Fruit fly (Drosophila melanogaster) whole organism, embryonic: Measurements from ENCODE around the gene Gr98c.

ENCODE experiments used
- Antp ChIP-seq: fragments of 200-800 bp; sonication (Bioruptor generic); optimal IDR thresholded peaks from 3 replicates; lab custom pipeline; 2016; ENCODE audit warnings: missing biosample characterization, missing genetic modification characterization
- B-H1 ChIP-seq: fragments of 200-800 bp; sonication (Bioruptor generic); IDR thresholded peaks from 3 replicates; pipeline ENCODE4 v1.3.6; 2022; ENCODE audit warnings: missing biosample characterization, missing genetic modification characterization
- Bdp1 ChIP-seq: fragments of 200-800 bp; sonication (Bioruptor generic); optimal IDR thresholded peaks from 3 replicates; lab custom pipeline; 2016; ENCODE audit warnings: missing biosample characterization, missing genetic modification characterization
- CG10267 ChIP-seq: fragments of 200-800 bp; sonication (Bioruptor generic); optimal IDR thresholded peaks from 2 replicates; lab custom pipeline; 2018; ENCODE audit warnings: missing biosample characterization, mild to moderate bottlenecking, missing genetic modification characterization, moderate library complexity
- CG10274 ChIP-seq: fragments of 200-800 bp; sonication (Bioruptor generic); optimal IDR thresholded peaks from 3 replicates; lab custom pipeline; 2017; ENCODE audit warnings: missing biosample characterization, mild to moderate bottlenecking, missing genetic modification characterization
- CG11085 ChIP-seq: fragments of 200-800 bp; sonication (Bioruptor generic); IDR thresholded peaks from 2 replicates; pipeline ENCODE4 v1.3.6; 2022; ENCODE audit warnings: missing biosample characterization, missing genetic modification characterization
- CG11723 ChIP-seq: fragments of 200-800 bp; sonication (Bioruptor generic); optimal IDR thresholded peaks from 2 replicates; lab custom pipeline; 2017; ENCODE audit warnings: missing biosample characterization, mild to moderate bottlenecking, missing genetic modification characterization
- CG12219 ChIP-seq: fragments of 200-800 bp; sonication (Bioruptor generic); optimal IDR thresholded peaks from 3 replicates; lab custom pipeline; 2018; ENCODE audit warnings: missing biosample characterization, mild to moderate bottlenecking, missing genetic modification characterization
- CG12659 ChIP-seq: fragments of 200-800 bp; sonication (Bioruptor generic); optimal IDR thresholded peaks from 3 replicates; lab custom pipeline; 2017; ENCODE audit warnings: mild to moderate bottlenecking, missing biosample characterization, missing genetic modification reagents, missing genetic modification characterization
- CG12744 ChIP-seq: fragments of 200-800 bp; sonication (Bioruptor generic); optimal IDR thresholded peaks from 2 replicates; lab custom pipeline; 2016; ENCODE audit warnings: missing biosample characterization, missing genetic modification characterization
- CG17359 ChIP-seq: fragments of 200-800 bp; sonication (Bioruptor generic); optimal IDR thresholded peaks from 3 replicates; lab custom pipeline; 2018; ENCODE audit warnings: missing biosample characterization, mild to moderate bottlenecking, missing genetic modification characterization, moderate library complexity
- CG17612 ChIP-seq: fragments of 200-800 bp; sonication (Bioruptor generic); IDR thresholded peaks from 2 replicates; pipeline ENCODE4 v1.3.6; 2022; ENCODE audit warnings: missing biosample characterization, missing genetic modification characterization
- CG18764 ChIP-seq: fragments of 200-800 bp; sonication (Bioruptor generic); optimal IDR thresholded peaks from 3 replicates; lab custom pipeline; 2016; ENCODE audit warnings: missing biosample characterization, missing genetic modification characterization
- CG2120 ChIP-seq: fragments of 200-800 bp; sonication (Bioruptor generic); optimal IDR thresholded peaks from 3 replicates; lab custom pipeline; 2016; ENCODE audit warnings: missing biosample characterization, missing genetic modification characterization
- CG2678 ChIP-seq: fragments of 200-800 bp; sonication (Bioruptor generic); optimal IDR thresholded peaks from 3 replicates; lab custom pipeline; 2019; ENCODE audit warnings: missing biosample characterization, mild to moderate bottlenecking, missing genetic modification characterization, moderate library complexity
- CG2875 ChIP-seq: fragments of 200-800 bp; sonication (Bioruptor generic); optimal IDR thresholded peaks from 2 replicates; lab custom pipeline; 2017; ENCODE audit warnings: missing biosample characterization, mild to moderate bottlenecking, missing genetic modification characterization, missing genetic modification reagents
- CG31365 ChIP-seq: fragments of 200-800 bp; sonication (Bioruptor generic); optimal IDR thresholded peaks from 2 replicates; lab custom pipeline; 2018; ENCODE audit warnings: missing biosample characterization, mild to moderate bottlenecking, missing genetic modification characterization
- CG31441 ChIP-seq: fragments of 200-800 bp; sonication (Bioruptor generic); IDR thresholded peaks from 2 replicates; pipeline ENCODE4 v1.3.6; 2022; ENCODE audit warnings: missing biosample characterization, missing genetic modification characterization
- CG34422 ChIP-seq: fragments of 200-800 bp; sonication (Bioruptor generic); IDR thresholded peaks from 3 replicates; pipeline ENCODE4 v1.3.6; 2022; ENCODE audit warnings: missing biosample characterization, missing genetic modification characterization
- CG4820 ChIP-seq: fragments of 200-800 bp; sonication (Bioruptor generic); optimal IDR thresholded peaks from 3 replicates; lab custom pipeline; 2016; ENCODE audit warnings: missing biosample characterization, missing genetic modification characterization
- CG6175 ChIP-seq: fragments of 200-800 bp; sonication (Bioruptor generic); IDR thresholded peaks from 3 replicates; pipeline ENCODE4 v1.3.6; 2022; ENCODE audit warnings: missing biosample characterization, missing genetic modification characterization
- CG6654 ChIP-seq: fragments of 200-800 bp; sonication (Bioruptor generic); optimal IDR thresholded peaks from 2 replicates; lab custom pipeline; 2017; ENCODE audit warnings: missing biosample characterization, mild to moderate bottlenecking, missing genetic modification characterization
- CG6765 ChIP-seq: fragments of 200-800 bp; sonication (Bioruptor generic); optimal IDR thresholded peaks from 3 replicates; lab custom pipeline; 2017; ENCODE audit warnings: missing biosample characterization, mild to moderate bottlenecking, missing genetic modification characterization
- CG6854 ChIP-seq: fragments of 200-800 bp; sonication (Bioruptor generic); optimal IDR thresholded peaks from 3 replicates; lab custom pipeline; 2017; ENCODE audit warnings: missing biosample characterization, mild to moderate bottlenecking, missing genetic modification characterization
- CG7556 ChIP-seq: fragments of 200-800 bp; sonication (Bioruptor generic); optimal IDR thresholded peaks from 2 replicates; lab custom pipeline; 2017; ENCODE audit warnings: missing biosample characterization, mild to moderate bottlenecking, missing genetic modification characterization
- CG8478 ChIP-seq: fragments of >200 bp; optimal IDR thresholded peaks from 2 replicates; lab custom pipeline; 2018
- CG8765 ChIP-seq: fragments of 200-800 bp; sonication (Bioruptor generic); IDR thresholded peaks from 2 replicates; pipeline ENCODE4 v1.3.6; 2022; ENCODE audit warnings: missing biosample characterization, missing genetic modification characterization
- CG9876 ChIP-seq: fragments of 200-800 bp; sonication (Bioruptor generic); optimal IDR thresholded peaks from 2 replicates; lab custom pipeline; 2016; ENCODE audit warnings: missing biosample characterization, missing genetic modification characterization
- Ets65A ChIP-seq: fragments of 200-800 bp; sonication (Bioruptor generic); peaks from one replicate; lab custom pipeline; 2016; ENCODE audit warnings: missing biosample characterization, missing genetic modification characterization
- Fer2 ChIP-seq: fragments of 200-800 bp; sonication (Bioruptor generic); optimal IDR thresholded peaks from 2 replicates; lab custom pipeline; 2018; ENCODE audit warnings: missing biosample characterization, mild to moderate bottlenecking, missing genetic modification characterization, moderate library complexity
- Hr3 ChIP-seq: fragments of 200-800 bp; sonication (Bioruptor generic); optimal IDR thresholded peaks from 3 replicates; lab custom pipeline; 2016; ENCODE audit warnings: missing biosample characterization, missing genetic modification characterization
- Hr39 ChIP-seq: fragments of >200 bp; optimal IDR thresholded peaks from 2 replicates; lab custom pipeline; 2017
- Lim3 ChIP-seq: fragments of 200-800 bp; sonication (Bioruptor generic); IDR thresholded peaks from 2 replicates; pipeline ENCODE4 v1.3.6; 2022; ENCODE audit warnings: missing biosample characterization, missing genetic modification characterization
- Mes4 ChIP-seq: fragments of 200-800 bp; sonication (Bioruptor generic); optimal IDR thresholded peaks from 2 replicates; lab custom pipeline; 2016; ENCODE audit warnings: missing biosample characterization, missing genetic modification characterization
- NK7.1 ChIP-seq: fragments of 200-800 bp; sonication (Bioruptor generic); optimal IDR thresholded peaks from 3 replicates; lab custom pipeline; 2016; ENCODE audit warnings: missing biosample characterization, missing genetic modification characterization
- Oli ChIP-seq: fragments of 200-800 bp; sonication (Bioruptor generic); optimal IDR thresholded peaks from 2 replicates; lab custom pipeline; 2018; ENCODE audit warnings: missing biosample characterization, mild to moderate bottlenecking, missing genetic modification characterization, moderate library complexity
- Rx ChIP-seq: fragments of 200-800 bp; sonication (Bioruptor generic); IDR thresholded peaks from 2 replicates; pipeline ENCODE4 v1.3.6; 2022; ENCODE audit warnings: missing biosample characterization, missing genetic modification characterization
- Sry-δ ChIP-seq: fragments of 200-800 bp; sonication (Bioruptor generic); optimal IDR thresholded peaks from 2 replicates; lab custom pipeline; 2016; ENCODE audit warnings: missing biosample characterization, missing genetic modification characterization
- ap ChIP-seq: fragments of 200-800 bp; sonication (Bioruptor generic); IDR thresholded peaks from 2 replicates; pipeline ENCODE4 v1.3.6; 2022; ENCODE audit warnings: missing biosample characterization, missing genetic modification characterization
- ara ChIP-seq: fragments of 200-800 bp; sonication (Bioruptor generic); IDR thresholded peaks from 2 replicates; pipeline ENCODE4 v1.3.6; 2022; ENCODE audit warnings: missing biosample characterization, missing genetic modification characterization
- bab2 ChIP-seq: fragments of 200-800 bp; sonication (Bioruptor generic); optimal IDR thresholded peaks from 2 replicates; lab custom pipeline; 2016; ENCODE audit warnings: missing biosample characterization, missing genetic modification characterization
- bsh ChIP-seq, 2 experiments: fragments of 200-800 bp; sonication (Bioruptor generic); optimal IDR thresholded peaks; 2 replicates each; lab custom pipeline; 2017 to 2018; ENCODE audit warnings: mild to moderate bottlenecking in 2 of 2, missing biosample characterization in 2 of 2, missing genetic modification characterization in 2 of 2, moderate library complexity in 1 of 2
- cad ChIP-seq: fragments of >200 bp; optimal IDR thresholded peaks from 2 replicates; lab custom pipeline; 2017; ENCODE audit warnings: missing biosample characterization, missing genetic modification characterization
- dimm ChIP-seq: fragments of 200-800 bp; sonication (Bioruptor generic); IDR thresholded peaks from 2 replicates; pipeline ENCODE4 v1.3.6; 2022; ENCODE audit warnings: missing biosample characterization, missing genetic modification characterization
- fd96Cb ChIP-seq: fragments of 200-800 bp; sonication (Bioruptor generic); optimal IDR thresholded peaks from 2 replicates; lab custom pipeline; 2018; ENCODE audit warnings: missing biosample characterization, mild to moderate bottlenecking, missing genetic modification characterization, moderate library complexity
- ftz-f1 ChIP-seq: fragments of 200-800 bp; sonication (Bioruptor generic); optimal IDR thresholded peaks from 2 replicates; lab custom pipeline; 2016; ENCODE audit warnings: missing biosample characterization, missing genetic modification characterization
- gcm ChIP-seq: fragments of 200-800 bp; sonication (Bioruptor generic); optimal IDR thresholded peaks from 2 replicates; lab custom pipeline; 2019; ENCODE audit warnings: missing biosample characterization, mild to moderate bottlenecking, missing genetic modification characterization, moderate library complexity
- her ChIP-seq: fragments of 200-800 bp; sonication (Bioruptor generic); optimal IDR thresholded peaks from 2 replicates; lab custom pipeline; 2016; ENCODE audit warnings: missing biosample characterization, missing genetic modification characterization
- insv ChIP-seq, 2 experiments: fragments of 200-800 bp; sonication (Bioruptor generic); optimal IDR thresholded peaks; 3 replicates each; lab custom pipeline; 2016 to 2018; ENCODE audit warnings: missing biosample characterization in 2 of 2, missing genetic modification characterization in 2 of 2
- jumu ChIP-seq: fragments of 200-800 bp; sonication (Bioruptor generic); optimal IDR thresholded peaks from 3 replicates; lab custom pipeline; 2016; ENCODE audit warnings: missing biosample characterization, missing genetic modification characterization
- ranshi ChIP-seq: fragments of 200-800 bp; sonication (Bioruptor generic); IDR thresholded peaks from 2 replicates; pipeline ENCODE4 v1.3.6; 2022; ENCODE audit warnings: missing biosample characterization, missing genetic modification characterization
- sens ChIP-seq: fragments of 200-800 bp; sonication (Bioruptor generic); peaks from one replicate; lab custom pipeline; 2016; ENCODE audit warnings: missing biosample characterization, missing genetic modification characterization
- slbo ChIP-seq: fragments of 200-800 bp; sonication (Bioruptor generic); IDR thresholded peaks from 2 replicates; pipeline ENCODE4 v1.3.6; 2022; ENCODE audit warnings: missing biosample characterization, missing genetic modification characterization
- vnd ChIP-seq: fragments of 200-800 bp; sonication (Bioruptor generic); IDR thresholded peaks from 3 replicates; pipeline ENCODE4 v1.3.6; 2022; ENCODE audit warnings: missing biosample characterization, missing genetic modification characterization; ENCODE audit not compliant: partially characterized antibody

Gr98c gene

dm6 chr3R:27556972-27557371, 12.7 kb downstream of the Gr98c start (continued):
- TF ChIP-seq bsh (GFP tag; optimal IDR thresholded peaks at IDR 0.05; lab: Kevin White, UChicago) (no peak), CG17612 (no peak), sens (GFP tag; lab: Kevin White, UChicago) (peak; percentile 87), ranshi (peak; percentile 27; the same call in 1 of the 2 replicates), CG34422 (GFP tag; lab: Robert Waterston, UW) (no peak), CG12659 (GFP tag; lab: Kevin White, UChicago) (peak; percentile 4), Bdp1 (GFP tag; lab: Kevin White, UChicago) (no peak), CG6654 (GFP tag; lab: Kevin White, UChicago) (no peak), CG12219 (GFP tag; lab: Kevin White, UChicago) (no peak), slbo (peak; percentile 81), CG10274 (GFP tag; lab: Kevin White, UChicago) (no peak), Hr39 (lab: Kevin White, UChicago) (no peak), vnd (GFP tag; lab: Robert Waterston, UW) (no peak), insv (GFP tag; optimal IDR thresholded peaks at IDR 0.05; lab: Kevin White, UChicago) (no peak), CG11085 (GFP tag; lab: Robert Waterston, UW) (no peak), CG10267 (tag; lab: Kevin White, UChicago) (no peak), cad (GFP tag; lab: Kevin White, UChicago) (no peak), CG2875 (GFP tag; lab: Kevin White, UChicago) (no peak), CG18764 (no peak), CG2678 (peak; percentile 36), Lim3 (GFP tag; lab: Robert Waterston, UW) (no peak), ap (GFP tag; lab: Robert Waterston, UW) (no peak), CG31365 (tag; lab: Kevin White, UChicago) (no peak), CG31441 (GFP tag; lab: Robert Waterston, UW) (no peak), bab2 (GFP tag; lab: Kevin White, UChicago) (peak; percentile 40), CG17359 (no peak), CG8765 (GFP tag; lab: Robert Waterston, UW) (no peak), CG2120 (GFP tag; lab: Kevin White, UChicago) (peak; percentile 72), CG6175 (GFP tag; lab: Robert Waterston, UW) (no peak), CG8478 (lab: Kevin White, UChicago) (no peak), CG4820 (GFP tag; lab: Kevin White, UChicago) (peak; percentile 2), her (no peak), Rx (GFP tag; lab: Robert Waterston, UW) (no peak), Oli (peak; percentile 11), Mes4 (GFP tag; lab: Kevin White, UChicago) (no peak), CG9876 (GFP tag; lab: Kevin White, UChicago) (no peak), gcm (GFP tag; lab: Kevin White, UChicago) (no peak), fd96Cb (tag; lab: Kevin White, UChicago) (no peak), Ets65A (no peak), dimm (GFP tag; lab: Robert Waterston, UW) (no peak; the same call in 1 of the 2 replicates), Sry-δ (peak; percentile 9), B-H1 (GFP tag; lab: Robert Waterston, UW) (no peak), CG6854 (GFP tag; lab: Kevin White, UChicago) (no peak), Hr3 (GFP tag; lab: Kevin White, UChicago) (no peak), ara (GFP tag; lab: Robert Waterston, UW) (no peak), NK7.1 (no peak), CG6765 (GFP tag; lab: Kevin White, UChicago) (no peak), Antp (peak; percentile 19), CG12744 (GFP tag; lab: Kevin White, UChicago) (no peak), Fer2 (tag; lab: Kevin White, UChicago) (no peak), ftz-f1 (GFP tag; lab: Kevin White, UChicago) (no peak), jumu (GFP tag; lab: Kevin White, UChicago) (no peak), CG11723 (GFP tag; lab: Kevin White, UChicago) (no peak), CG7556 (GFP tag; lab: Kevin White, UChicago) (no peak)
